Fruit fly (Drosophila melanogaster) whole organism, embryonic: ENCODE results near the gene Tyler.
A peak's percentile ranks its signal among the peaks of the same experiment; 100 is the strongest.

Experiments
- Antp ChIP-seq: fragments of 200-800 bp; sonication (Bioruptor generic); optimal IDR thresholded peaks from 3 replicates; lab custom pipeline; 2016; ENCODE audit warnings: missing biosample characterization, missing genetic modification characterization
- B-H2 ChIP-seq: fragments of 200-800 bp; sonication (Bioruptor generic); optimal IDR thresholded peaks from 2 replicates; lab custom pipeline; 2018; ENCODE audit warnings: missing biosample characterization, mild to moderate bottlenecking, missing genetic modification characterization
- Bgb ChIP-seq: fragments of 200-800 bp; sonication (Bioruptor generic); IDR thresholded peaks from 2 replicates; pipeline ENCODE4 v1.3.6; 2022; ENCODE audit warnings: missing biosample characterization, missing genetic modification characterization; ENCODE audit not compliant: partially characterized antibody
- CG11456 ChIP-seq: fragments of 200-800 bp; sonication (Bioruptor generic); IDR thresholded peaks from 3 replicates; pipeline ENCODE4 v1.3.6; 2022; ENCODE audit warnings: missing biosample characterization, missing genetic modification characterization
- CG13624 ChIP-seq: fragments of 200-800 bp; sonication (Bioruptor generic); optimal IDR thresholded peaks from 2 replicates; lab custom pipeline; 2016; ENCODE audit warnings: missing biosample characterization, missing genetic modification characterization
- CG13894 ChIP-seq: fragments of 200-800 bp; sonication (Bioruptor generic); optimal IDR thresholded peaks from 3 replicates; lab custom pipeline; 2018; ENCODE audit warnings: missing biosample characterization, mild to moderate bottlenecking, missing genetic modification characterization, moderate library complexity
- CG14710 ChIP-seq: fragments of 200-800 bp; sonication (Bioruptor generic); optimal IDR thresholded peaks from 3 replicates; lab custom pipeline; 2019; ENCODE audit warnings: missing biosample characterization, mild to moderate bottlenecking, missing genetic modification characterization, moderate library complexity
- CG17359 ChIP-seq: fragments of 200-800 bp; sonication (Bioruptor generic); optimal IDR thresholded peaks from 3 replicates; lab custom pipeline; 2018; ENCODE audit warnings: missing biosample characterization, mild to moderate bottlenecking, missing genetic modification characterization, moderate library complexity
- CG17361 ChIP-seq: fragments of 200-800 bp; sonication (Bioruptor generic); IDR thresholded peaks from 3 replicates; pipeline ENCODE4 v1.3.6; 2022; ENCODE audit warnings: missing biosample characterization, missing genetic modification characterization
- CG18011 ChIP-seq: fragments of 200-800 bp; sonication (Bioruptor generic); optimal IDR thresholded peaks from 2 replicates; lab custom pipeline; 2017; ENCODE audit warnings: missing biosample characterization, missing genetic modification characterization, mild to moderate bottlenecking, moderate library complexity, missing genotype
- CG2678 ChIP-seq: fragments of 200-800 bp; sonication (Bioruptor generic); optimal IDR thresholded peaks from 3 replicates; lab custom pipeline; 2019; ENCODE audit warnings: missing biosample characterization, mild to moderate bottlenecking, missing genetic modification characterization, moderate library complexity
- CG2712 ChIP-seq: fragments of 200-800 bp; optimal IDR thresholded peaks from 3 replicates; lab custom pipeline; 2019; ENCODE audit warnings: missing biosample characterization, mild to moderate bottlenecking, missing genetic modification characterization, moderate library complexity
- CG30020 ChIP-seq: fragments of 200-800 bp; optimal IDR thresholded peaks from 2 replicates; lab custom pipeline; 2019; ENCODE audit warnings: missing biosample characterization, mild to moderate bottlenecking, missing genetic modification characterization, moderate library complexity
- CG31441 ChIP-seq: fragments of 200-800 bp; sonication (Bioruptor generic); IDR thresholded peaks from 2 replicates; pipeline ENCODE4 v1.3.6; 2022; ENCODE audit warnings: missing biosample characterization, missing genetic modification characterization
- CG33213 ChIP-seq: fragments of 200-800 bp; sonication (Bioruptor generic); optimal IDR thresholded peaks from 3 replicates; lab custom pipeline; 2016; ENCODE audit warnings: missing biosample characterization, missing genetic modification characterization
- CG6791 ChIP-seq: fragments of 200-800 bp; sonication (Bioruptor generic); IDR thresholded peaks from 3 replicates; pipeline ENCODE4 v1.3.6; 2022; ENCODE audit warnings: missing biosample characterization, missing genetic modification characterization; ENCODE audit not compliant: partially characterized antibody
- CG9817 ChIP-seq: fragments of 200-800 bp; sonication (Bioruptor generic); optimal IDR thresholded peaks from 2 replicates; lab custom pipeline; 2018; ENCODE audit warnings: missing biosample characterization, mild to moderate bottlenecking, missing genetic modification characterization, moderate library complexity
- D19B ChIP-seq: fragments of 200-800 bp; sonication (Bioruptor generic); optimal IDR thresholded peaks from 2 replicates; lab custom pipeline; 2017; ENCODE audit warnings: missing biosample characterization, mild to moderate bottlenecking, missing genetic modification characterization
- Dbx ChIP-seq: fragments of 200-800 bp; sonication (Bioruptor generic); IDR thresholded peaks from 3 replicates; pipeline ENCODE4 v1.3.6; 2022; ENCODE audit warnings: missing biosample characterization, missing genetic modification characterization
- Dek ChIP-seq: fragments of 200-800 bp; sonication (Bioruptor generic); optimal IDR thresholded peaks from 3 replicates; lab custom pipeline; 2019; ENCODE audit warnings: missing biosample characterization, mild to moderate bottlenecking, missing genetic modification characterization, moderate library complexity
- E2f2 ChIP-seq: fragments of 200-800 bp; sonication (Bioruptor generic); IDR thresholded peaks from 2 replicates; pipeline ENCODE4 v1.3.6; 2022; ENCODE audit warnings: missing biosample characterization, missing genetic modification characterization
- H2.0 ChIP-seq: fragments of 200-800 bp; sonication (Bioruptor generic); IDR thresholded peaks from 2 replicates; pipeline ENCODE4 v1.3.6; 2022; ENCODE audit warnings: missing biosample characterization, missing genetic modification characterization
- Med ChIP-seq: fragments of 200-800 bp; sonication (Bioruptor generic); peaks from one replicate; lab custom pipeline; 2016; ENCODE audit warnings: missing biosample characterization, missing genetic modification characterization, mild to moderate bottlenecking, inconsistent platforms, moderate library complexity
- Myb ChIP-seq: fragments of 200-800 bp; sonication (Bioruptor generic); optimal IDR thresholded peaks from 2 replicates; lab custom pipeline; 2016; ENCODE audit warnings: missing biosample characterization, missing genetic modification characterization
- Oli ChIP-seq: fragments of 200-800 bp; sonication (Bioruptor generic); optimal IDR thresholded peaks from 2 replicates; lab custom pipeline; 2018; ENCODE audit warnings: missing biosample characterization, mild to moderate bottlenecking, missing genetic modification characterization, moderate library complexity
- Sry-δ ChIP-seq: fragments of 200-800 bp; sonication (Bioruptor generic); optimal IDR thresholded peaks from 2 replicates; lab custom pipeline; 2016; ENCODE audit warnings: missing biosample characterization, missing genetic modification characterization
- Trl ChIP-seq, 3 experiments: fragments of >200 bp in 2 of 3; fragments of 200-800 bp in 1 of 3; sonication (Bioruptor generic) in 1 of 3; optimal IDR thresholded peaks; 2 replicates in 1 of 3; 3 replicates in 2 of 3; lab custom pipeline; 2016 to 2017; ENCODE audit warnings: missing biosample characterization in 1 of 3, missing genetic modification characterization in 1 of 3
- ap ChIP-seq: fragments of 200-800 bp; sonication (Bioruptor generic); IDR thresholded peaks from 2 replicates; pipeline ENCODE4 v1.3.6; 2022; ENCODE audit warnings: missing biosample characterization, missing genetic modification characterization
- bcd ChIP-seq: fragments of 200-800 bp; sonication (Bioruptor generic); optimal IDR thresholded peaks from 2 replicates; lab custom pipeline; 2017; ENCODE audit warnings: missing biosample characterization, mild to moderate bottlenecking, missing genetic modification characterization
- bowl ChIP-seq: fragments of 200-800 bp; sonication (Bioruptor generic); IDR thresholded peaks from 2 replicates; pipeline ENCODE4 v1.3.6; 2022; ENCODE audit warnings: missing biosample characterization, missing genetic modification characterization
- cad ChIP-seq: fragments of >200 bp; optimal IDR thresholded peaks from 2 replicates; lab custom pipeline; 2017; ENCODE audit warnings: missing biosample characterization, missing genetic modification characterization
- cg ChIP-seq: fragments of 200-800 bp; sonication (Bioruptor generic); optimal IDR thresholded peaks from 3 replicates; lab custom pipeline; 2019; ENCODE audit warnings: missing biosample characterization, mild to moderate bottlenecking, missing genetic modification characterization, moderate library complexity
- chif ChIP-seq, 2 experiments: fragments of 200-800 bp; sonication (Bioruptor generic); optimal IDR thresholded peaks; 3 replicates each; lab custom pipeline; 2016; ENCODE audit warnings: missing biosample characterization in 2 of 2, missing genetic modification characterization in 2 of 2
- dan ChIP-seq: fragments of 200-800 bp; sonication (Bioruptor generic); IDR thresholded peaks from 2 replicates; pipeline ENCODE4 v1.3.6; 2022; ENCODE audit warnings: missing biosample characterization, missing genetic modification characterization
- eyg ChIP-seq: fragments of 200-800 bp; sonication (Bioruptor generic); optimal IDR thresholded peaks from 3 replicates; lab custom pipeline; 2016; ENCODE audit warnings: missing biosample characterization, missing genetic modification characterization
- fd64A ChIP-seq: fragments of 200-800 bp; sonication (Bioruptor generic); optimal IDR thresholded peaks from 3 replicates; lab custom pipeline; 2018; ENCODE audit warnings: missing biosample characterization, mild to moderate bottlenecking, missing genetic modification characterization
- gro ChIP-seq: fragments of 200-800 bp; sonication (Bioruptor generic); optimal IDR thresholded peaks from 2 replicates; lab custom pipeline; 2016; ENCODE audit warnings: missing biosample characterization, missing genetic modification characterization
- ken ChIP-seq: fragments of 200-800 bp; sonication (Bioruptor generic); IDR thresholded peaks from 3 replicates; pipeline ENCODE4 v1.3.6; 2022; ENCODE audit warnings: missing biosample characterization, missing genetic modification characterization
- mld ChIP-seq: fragments of 200-800 bp; sonication (Bioruptor generic); IDR thresholded peaks from 3 replicates; pipeline ENCODE4 v1.3.6; 2022; ENCODE audit warnings: missing biosample characterization, missing genetic modification characterization; ENCODE audit not compliant: partially characterized antibody
- p53 ChIP-seq: fragments of 200-800 bp; sonication (Bioruptor generic); optimal IDR thresholded peaks from 2 replicates; lab custom pipeline; 2016; ENCODE audit warnings: missing biosample characterization, missing genetic modification characterization
- pfk ChIP-seq: fragments of 200-800 bp; sonication (Bioruptor generic); optimal IDR thresholded peaks from 2 replicates; lab custom pipeline; 2018; ENCODE audit warnings: missing biosample characterization, mild to moderate bottlenecking, missing genetic modification characterization, moderate library complexity
- pho ChIP-seq: fragments of 200-800 bp; sonication (Bioruptor generic); optimal IDR thresholded peaks from 2 replicates; lab custom pipeline; 2016; ENCODE audit warnings: missing biosample characterization, missing genetic modification characterization
- pzg ChIP-seq: fragments of 200-800 bp; sonication (Bioruptor generic); optimal IDR thresholded peaks from 3 replicates; lab custom pipeline; 2018; ENCODE audit warnings: missing biosample characterization, mild to moderate bottlenecking, missing genetic modification characterization, moderate library complexity
- sob ChIP-seq: fragments of 200-800 bp; sonication (Bioruptor generic); IDR thresholded peaks from 2 replicates; pipeline ENCODE4 v1.3.6; 2022; ENCODE audit warnings: missing biosample characterization, missing genetic modification characterization
- stc ChIP-seq: fragments of 200-800 bp; sonication (Bioruptor generic); IDR thresholded peaks from 2 replicates; pipeline ENCODE4 v1.3.6; 2022; ENCODE audit warnings: missing biosample characterization, missing genetic modification characterization
- stwl ChIP-seq: fragments of 200-800 bp; sonication (Bioruptor generic); optimal IDR thresholded peaks from 3 replicates; lab custom pipeline; 2018; ENCODE audit warnings: missing biosample characterization, mild to moderate bottlenecking, missing genetic modification characterization, moderate library complexity
- tap ChIP-seq: fragments of 200-800 bp; optimal IDR thresholded peaks from 3 replicates; lab custom pipeline; 2019; ENCODE audit warnings: missing biosample characterization, mild to moderate bottlenecking, missing genetic modification characterization, moderate library complexity
- usp ChIP-seq: fragments of >200 bp; optimal IDR thresholded peaks from 2 replicates; lab custom pipeline; 2017; ENCODE audit warnings: missing biosample characterization, missing genetic modification characterization

The Tyler gene

dm6 chrX:19642819-19643504 lies 31.6 kb downstream of the Tyler start, which contains the start of the genes CG12237 and Sec61gamma (continued):
- peak; percentile 53; the same call in 2 of the 3 replicates for TF ChIP-seq Dbx (GFP tag; lab: Robert Waterston, UW)
- TF ChIP-seq B-H2 (GFP tag; lab: Kevin White, UChicago), result peak; percentile 44
- peak; percentile 28 for TF ChIP-seq Antp
- TF ChIP-seq E2f2 (GFP tag; lab: Robert Waterston, UW), result peak; percentile 33; the same call in 1 of the 2 replicates
- no peak for TF ChIP-seq cad (GFP tag; lab: Kevin White, UChicago)
- peak; percentile 39 for TF ChIP-seq CG33213 (GFP tag; lab: Kevin White, UChicago)
- peak; percentile 61 for TF ChIP-seq CG13894 (tag; lab: Kevin White, UChicago)
- TF ChIP-seq pho (GFP tag; lab: Kevin White, UChicago), result peak; percentile 10
- peak; percentile 22 for TF ChIP-seq CG13624
- peak; percentile 45 for TF ChIP-seq stwl (tag; lab: Kevin White, UChicago)
- TF ChIP-seq tap (tag; lab: Kevin White, UChicago), result no peak
- peak; percentile 29 for TF ChIP-seq CG9817
- TF ChIP-seq gro (GFP tag; lab: Kevin White, UChicago), result peak; percentile 26
- peak; percentile 26 for TF ChIP-seq CG17359 (tag; lab: Kevin White, UChicago)
- TF ChIP-seq CG31441, result 0 out of 2 replicates have a peak, but pooled peaks have one; percentile 32
- peak; percentile 62; the same call in 1 of the 3 replicates for TF ChIP-seq CG11456 (GFP tag; lab: Robert Waterston, UW)
- TF ChIP-seq bowl, result no peak
- TF ChIP-seq p53 (GFP tag; lab: Kevin White, UChicago), result peak; percentile 44
- peak; percentile 33 for TF ChIP-seq CG2678 (tag; lab: Kevin White, UChicago)
- TF ChIP-seq bcd (GFP tag; lab: Kevin White, UChicago), result peak; percentile 42
- TF ChIP-seq CG14710, result peak; percentile 60
- no peak for TF ChIP-seq fd64A (GFP tag; lab: Kevin White, UChicago)
- TF ChIP-seq mld (GFP tag; lab: Robert Waterston, UW), result no peak
- no peak for TF ChIP-seq D19B (GFP tag; lab: Kevin White, UChicago)
- no peak for TF ChIP-seq Trl (optimal IDR thresholded peaks at IDR 0.05; lab: Kevin White, UChicago)
- TF ChIP-seq Trl (GFP tag; optimal IDR thresholded peaks at IDR 0.05; lab: Kevin White, UChicago), result peak; percentile 18
- peak; percentile 22 for TF ChIP-seq Myb (GFP tag; lab: Kevin White, UChicago)
- TF ChIP-seq Med (GFP tag; lab: Kevin White, UChicago), result peak; percentile 88
- TF ChIP-seq Dek (tag; lab: Kevin White, UChicago), result peak; percentile 27
- peak; percentile 48 for TF ChIP-seq CG2712
- peak in 1 of 2 experiments; percentile 11 for TF ChIP-seq chif (GFP tag; optimal IDR thresholded peaks at IDR 0.05; lab: Kevin White, UChicago)
- peak; percentile 28 for TF ChIP-seq CG30020 (tag; lab: Kevin White, UChicago)
- TF ChIP-seq Bgb (GFP tag; lab: Robert Waterston, UW), result peak; percentile 30; the same call in 1 of the 2 replicates
- TF ChIP-seq dan (GFP tag; lab: Robert Waterston, UW), result no peak
- peak; percentile 36 for TF ChIP-seq cg (GFP tag; lab: Kevin White, UChicago)
- peak; percentile 45 for TF ChIP-seq Sry-δ (GFP tag; lab: Kevin White, UChicago)
- TF ChIP-seq CG6791 (GFP tag; lab: Robert Waterston, UW), result 0 out of 3 replicates have a peak, but pooled peaks have one; percentile 22
- TF ChIP-seq CG18011 (GFP tag; lab: Kevin White, UChicago), result peak; percentile 96
- peak; percentile 48; the same call in 2 of the 3 replicates for TF ChIP-seq CG17361 (GFP tag; lab: Robert Waterston, UW)
- 0 out of 3 replicates have a peak, but pooled peaks have one; percentile 54 for TF ChIP-seq ken (GFP tag; lab: Robert Waterston, UW)
- 0 out of 2 replicates have a peak, but pooled peaks have one; percentile 6 for TF ChIP-seq H2.0 (GFP tag; lab: Robert Waterston, UW)
- peak; percentile 84 for TF ChIP-seq pzg (GFP tag; lab: Kevin White, UChicago)
- TF ChIP-seq Oli (tag; lab: Kevin White, UChicago), result no peak
- peak; percentile 13 for TF ChIP-seq pfk (GFP tag; lab: Kevin White, UChicago)
- TF ChIP-seq eyg (GFP tag; lab: Kevin White, UChicago), result no peak
- TF ChIP-seq ap (GFP tag; lab: Robert Waterston, UW), result no peak
- TF ChIP-seq sob (GFP tag; lab: Robert Waterston, UW), result 0 out of 2 replicates have a peak, but pooled peaks have one; percentile 28
- 0 out of 2 replicates have a peak, but pooled peaks have one; percentile 5 for TF ChIP-seq stc
- no peak for TF ChIP-seq usp
